Fruit fly (Drosophila melanogaster) whole organism, wandering third instar larva: ENCODE data around the gene tll.

Source experiments
- Abd-B ChIP-seq: fragments of >200 bp; optimal IDR thresholded peaks from 2 replicates; lab custom pipeline; 2017; ENCODE audit warnings: missing biosample characterization, missing genetic modification characterization
- Dfd ChIP-seq: fragments of >200 bp; optimal IDR thresholded peaks from 2 replicates; lab custom pipeline; 2017; ENCODE audit warnings: missing biosample characterization, missing genetic modification characterization
- GATAd ChIP-seq: sonication (Bioruptor generic); optimal IDR thresholded peaks from 2 replicates; lab custom pipeline; 2016; ENCODE audit warnings: missing biosample characterization, missing genetic modification characterization
- Hr78 ChIP-seq: fragments of >200 bp; optimal IDR thresholded peaks from 2 replicates; lab custom pipeline; 2017; ENCODE audit warnings: missing biosample characterization, missing genetic modification characterization
- br ChIP-seq: fragments of 200-800 bp; sonication (Bioruptor generic); optimal IDR thresholded peaks from 2 replicates; lab custom pipeline; 2016; ENCODE audit warnings: missing biosample characterization, missing genetic modification characterization
- dmrt93B ChIP-seq: fragments of 200-800 bp; sonication (Bioruptor generic); optimal IDR thresholded peaks from 2 replicates; lab custom pipeline; 2018; ENCODE audit warnings: missing biosample characterization, mild to moderate bottlenecking, missing genetic modification characterization
- fru ChIP-seq: fragments of 200-800 bp; sonication (Bioruptor generic); optimal IDR thresholded peaks from 3 replicates; lab custom pipeline; 2016; ENCODE audit warnings: missing biosample characterization, mild to moderate bottlenecking, missing genetic modification characterization
- h ChIP-seq: fragments of 200-800 bp; sonication (Bioruptor generic); optimal IDR thresholded peaks from 3 replicates; lab custom pipeline; 2016; ENCODE audit warnings: missing biosample characterization, mild to moderate bottlenecking, missing genetic modification characterization
- lola ChIP-seq: fragments of >200 bp; optimal IDR thresholded peaks from 2 replicates; lab custom pipeline; 2017; ENCODE audit warnings: missing biosample characterization, missing genetic modification characterization
- psq ChIP-seq: fragments of 200-800 bp; sonication (Bioruptor generic); optimal IDR thresholded peaks from 3 replicates; lab custom pipeline; 2017; ENCODE audit warnings: missing biosample characterization, mild to moderate bottlenecking, missing genetic modification characterization, moderate library complexity
- rgr ChIP-seq: fragments of 200-800 bp; sonication (Bioruptor generic); optimal IDR thresholded peaks from 3 replicates; lab custom pipeline; 2016; ENCODE audit warnings: missing biosample characterization, mild to moderate bottlenecking, missing genetic modification characterization
- usp ChIP-seq: fragments of >200 bp; optimal IDR thresholded peaks from 2 replicates; lab custom pipeline; 2017; ENCODE audit warnings: missing biosample characterization, missing genetic modification characterization

DNA sequence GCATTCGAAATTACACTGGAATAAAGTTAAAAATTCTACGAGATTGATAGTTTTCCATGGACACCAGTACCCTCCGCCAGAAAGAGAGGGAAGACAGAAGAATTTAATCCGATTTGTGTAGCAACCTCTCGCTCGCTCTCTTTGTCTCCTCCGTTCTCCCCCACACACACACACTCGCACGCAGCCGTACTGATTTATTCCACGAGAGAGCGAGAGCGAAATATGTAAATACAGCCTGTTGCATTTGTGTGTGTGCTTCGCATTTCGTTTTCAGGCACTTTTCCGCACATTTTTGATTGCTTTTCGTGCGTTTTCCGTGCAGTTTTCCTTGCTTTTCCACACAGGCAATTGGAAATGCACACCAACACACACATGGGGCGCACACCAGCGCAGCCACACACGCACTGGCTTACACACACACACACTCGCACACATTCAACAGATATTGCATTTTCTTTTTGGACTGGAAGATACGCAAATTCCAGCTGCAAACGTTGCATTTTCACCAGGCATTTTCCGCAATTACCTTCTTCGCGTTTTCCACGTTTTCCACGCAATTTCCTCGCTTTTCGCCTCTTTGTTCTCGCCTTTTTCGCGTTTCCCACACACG is 46.2 kb upstream of the tll start:
- TF ChIP-seq Hr78 = no peak
- TF ChIP-seq h = peak; percentile 20
- no peak for TF ChIP-seq dmrt93B (GFP tag; lab: Kevin White, UChicago)
- TF ChIP-seq fru (GFP tag; lab: Kevin White, UChicago) = no peak
- TF ChIP-seq br (GFP tag; lab: Kevin White, UChicago) = no peak
- TF ChIP-seq GATAd (GFP tag; lab: Kevin White, UChicago) = no peak
- no peak for TF ChIP-seq Dfd (GFP tag; lab: Kevin White, UChicago)
- no peak for TF ChIP-seq usp (GFP tag; lab: Kevin White, UChicago)
- TF ChIP-seq rgr (GFP tag; lab: Kevin White, UChicago) = no peak
- peak; percentile 36 for TF ChIP-seq lola
- peak; percentile 19 for TF ChIP-seq Abd-B (GFP tag; lab: Kevin White, UChicago)
- peak; percentile 68 for TF ChIP-seq psq (GFP tag; lab: Kevin White, UChicago)
